Worm (Caenorhabditis elegans) whole organism, young adult: ENCODE results near the gene B0348.2.

Experiments
- ceh-40 ChIP-seq: fragments of 200-800 bp; sonication (Bioruptor generic); IDR thresholded peaks from 2 replicates; pipeline ENCODE4 v1.3.6; 2022; ENCODE audit warnings: missing genetic modification characterization, missing compliant biosample characterization
- sea-2 ChIP-seq: fragments of 200-800 bp; sonication (Bioruptor generic); IDR thresholded peaks from 2 replicates; pipeline ENCODE4 v1.3.6; 2022; ENCODE audit warnings: missing genetic modification characterization, missing compliant biosample characterization
- zim-3 ChIP-seq: sonication (generic microtip); optimal IDR thresholded peaks from 2 replicates; lab custom pipeline; 2017; ENCODE audit warnings: mild to moderate bottlenecking, missing genetic modification characterization, moderate library complexity, missing compliant biosample characterization

ce11 chrV:83732-84131 lies 38.6 kb downstream of the B0348.2 start, which contains the start of gene daam-1:
- no peak for TF ChIP-seq sea-2
- TF ChIP-seq zim-3, result no peak
- TF ChIP-seq ceh-40 (GFP tag; lab: Robert Waterston, UW), result no peak
